Fruit fly (Drosophila melanogaster) whole organism, embryonic: ENCODE measurements around the gene Kpc1.
A peak's percentile ranks its signal among the peaks of the same experiment; 100 is the strongest.

Source experiments
- B-H2 ChIP-seq: fragments of 200-800 bp; sonication (Bioruptor generic); optimal IDR thresholded peaks from 2 replicates; lab custom pipeline; 2018; ENCODE audit warnings: missing biosample characterization, mild to moderate bottlenecking, missing genetic modification characterization
- Blimp-1 ChIP-seq: fragments of 200-800 bp; sonication (Bioruptor generic); optimal IDR thresholded peaks from 3 replicates; lab custom pipeline; 2018; ENCODE audit warnings: missing biosample characterization, missing genetic modification characterization, mild to moderate bottlenecking, moderate library complexity, missing genetic modification reagents
- Bteb2 ChIP-seq: fragments of 200-800 bp; sonication (Bioruptor generic); optimal IDR thresholded peaks from 2 replicates; lab custom pipeline; 2016; ENCODE audit warnings: missing biosample characterization, missing genetic modification characterization
- CG10209 ChIP-seq: fragments of 200-800 bp; sonication (Bioruptor generic); optimal IDR thresholded peaks from 3 replicates; lab custom pipeline; 2017; ENCODE audit warnings: missing biosample characterization, mild to moderate bottlenecking, missing genetic modification characterization, missing genetic modification reagents
- CG1024 ChIP-seq: fragments of 200-800 bp; sonication (Bioruptor generic); IDR thresholded peaks from 2 replicates; pipeline ENCODE4 v1.3.6; 2022; ENCODE audit warnings: missing biosample characterization, missing genetic modification characterization
- CG10274 ChIP-seq: fragments of 200-800 bp; sonication (Bioruptor generic); optimal IDR thresholded peaks from 3 replicates; lab custom pipeline; 2017; ENCODE audit warnings: missing biosample characterization, mild to moderate bottlenecking, missing genetic modification characterization
- CG10366 ChIP-seq: fragments of 200-800 bp; sonication (Bioruptor generic); IDR thresholded peaks from 2 replicates; pipeline ENCODE4 v1.3.6; 2022; ENCODE audit warnings: missing biosample characterization, missing genetic modification characterization
- CG10543 ChIP-seq: fragments of 200-800 bp; sonication (Bioruptor generic); optimal IDR thresholded peaks from 3 replicates; lab custom pipeline; 2017; ENCODE audit warnings: missing biosample characterization, mild to moderate bottlenecking, missing genetic modification characterization, moderate library complexity
- CG10565 ChIP-seq: fragments of 200-800 bp; sonication (Bioruptor generic); optimal IDR thresholded peaks from 3 replicates; lab custom pipeline; 2016; ENCODE audit warnings: missing biosample characterization, mild to moderate bottlenecking, missing genetic modification characterization
- CG10959 ChIP-seq: fragments of 200-800 bp; sonication (Bioruptor generic); IDR thresholded peaks from 2 replicates; pipeline ENCODE4 v1.3.6; 2022; ENCODE audit warnings: missing biosample characterization, missing genetic modification characterization
- CG12769 ChIP-seq: fragments of 200-800 bp; sonication (Bioruptor generic); optimal IDR thresholded peaks from 2 replicates; lab custom pipeline; 2019; ENCODE audit warnings: missing biosample characterization, mild to moderate bottlenecking, missing genetic modification characterization, moderate library complexity
- CG13624 ChIP-seq: fragments of 200-800 bp; sonication (Bioruptor generic); optimal IDR thresholded peaks from 2 replicates; lab custom pipeline; 2016; ENCODE audit warnings: missing biosample characterization, missing genetic modification characterization
- CG13894 ChIP-seq: fragments of 200-800 bp; sonication (Bioruptor generic); optimal IDR thresholded peaks from 3 replicates; lab custom pipeline; 2018; ENCODE audit warnings: missing biosample characterization, mild to moderate bottlenecking, missing genetic modification characterization, moderate library complexity
- CG14860 ChIP-seq: fragments of 200-800 bp; sonication (Bioruptor generic); IDR thresholded peaks from 3 replicates; pipeline ENCODE4 v1.3.6; 2022; ENCODE audit warnings: missing biosample characterization, missing genetic modification characterization; ENCODE audit not compliant: partially characterized antibody
- CG15269 ChIP-seq: fragments of 200-800 bp; sonication (Bioruptor generic); optimal IDR thresholded peaks from 2 replicates; lab custom pipeline; 2018; ENCODE audit warnings: missing biosample characterization, mild to moderate bottlenecking, missing genetic modification characterization, moderate library complexity
- CG15514 ChIP-seq: fragments of 200-800 bp; sonication (Bioruptor generic); optimal IDR thresholded peaks from 3 replicates; lab custom pipeline; 2017; ENCODE audit warnings: missing biosample characterization, missing genetic modification characterization, mild to moderate bottlenecking, moderate library complexity, missing genetic modification reagents
- CG17568 ChIP-seq: fragments of 200-800 bp; sonication (Bioruptor generic); optimal IDR thresholded peaks from 2 replicates; lab custom pipeline; 2018; ENCODE audit warnings: missing biosample characterization, mild to moderate bottlenecking, missing genetic modification characterization, moderate library complexity
- CG4424 ChIP-seq: fragments of 200-800 bp; sonication (Bioruptor generic); optimal IDR thresholded peaks from 3 replicates; lab custom pipeline; 2016; ENCODE audit warnings: missing biosample characterization, missing genetic modification characterization
- CG5245 ChIP-seq: fragments of 200-800 bp; sonication (Bioruptor generic); optimal IDR thresholded peaks from 3 replicates; lab custom pipeline; 2016; ENCODE audit warnings: missing biosample characterization, missing genetic modification characterization
- CG6272 ChIP-seq: fragments of 200-800 bp; sonication (Bioruptor generic); IDR thresholded peaks from 2 replicates; pipeline ENCODE4 v1.3.6; 2022; ENCODE audit warnings: missing biosample characterization, missing genetic modification characterization
- CG7372 ChIP-seq: fragments of 200-800 bp; sonication (Bioruptor generic); IDR thresholded peaks from 2 replicates; pipeline ENCODE4 v1.3.6; 2022; ENCODE audit warnings: missing biosample characterization, missing genetic modification characterization
- CG7987 ChIP-seq: fragments of 200-800 bp; sonication (Bioruptor generic); optimal IDR thresholded peaks from 2 replicates; lab custom pipeline; 2018; ENCODE audit warnings: missing biosample characterization, mild to moderate bottlenecking, missing genetic modification characterization, moderate library complexity
- CG9437 ChIP-seq: fragments of 200-800 bp; sonication (Bioruptor generic); optimal IDR thresholded peaks from 2 replicates; lab custom pipeline; 2018; ENCODE audit warnings: missing biosample characterization, mild to moderate bottlenecking, missing genetic modification characterization
- CG9727 ChIP-seq: fragments of 200-800 bp; sonication (Bioruptor generic); optimal IDR thresholded peaks from 3 replicates; lab custom pipeline; 2017; ENCODE audit warnings: missing biosample characterization, mild to moderate bottlenecking, missing genetic modification characterization
- Camta ChIP-seq: fragments of 200-800 bp; sonication (Bioruptor generic); optimal IDR thresholded peaks from 2 replicates; lab custom pipeline; 2016; ENCODE audit warnings: missing biosample characterization, missing genetic modification characterization
- Doc3 ChIP-seq: fragments of 200-800 bp; sonication (Bioruptor generic); IDR thresholded peaks from 3 replicates; pipeline ENCODE4 v1.3.6; 2022; ENCODE audit warnings: missing biosample characterization, missing genetic modification characterization; ENCODE audit not compliant: partially characterized antibody
- GATAe ChIP-seq: fragments of 200-800 bp; sonication (Bioruptor generic); conservative IDR thresholded peaks from 2 replicates; pipeline ENCODE4 v1.3.6; 2022; ENCODE audit warnings: missing biosample characterization, missing genetic modification characterization
- HLHmδ ChIP-seq: fragments of 200-800 bp; sonication (Bioruptor generic); optimal IDR thresholded peaks from 2 replicates; lab custom pipeline; 2018; ENCODE audit warnings: missing biosample characterization, mild to moderate bottlenecking, missing genetic modification characterization, moderate library complexity
- HmgD ChIP-seq: fragments of 200-800 bp; sonication (Bioruptor generic); optimal IDR thresholded peaks from 3 replicates; lab custom pipeline; 2016; ENCODE audit warnings: missing biosample characterization, missing genetic modification characterization
- Hr3 ChIP-seq: fragments of 200-800 bp; sonication (Bioruptor generic); optimal IDR thresholded peaks from 3 replicates; lab custom pipeline; 2016; ENCODE audit warnings: missing biosample characterization, missing genetic modification characterization
- Lpt ChIP-seq: fragments of >200 bp; optimal IDR thresholded peaks from 2 replicates; lab custom pipeline; 2018; ENCODE audit warnings: missing biosample characterization, missing genetic modification characterization
- Med ChIP-seq: fragments of 200-800 bp; sonication (Bioruptor generic); peaks from one replicate; lab custom pipeline; 2016; ENCODE audit warnings: missing biosample characterization, missing genetic modification characterization, mild to moderate bottlenecking, inconsistent platforms, moderate library complexity
- Nf-YA ChIP-seq: fragments of 200-800 bp; sonication (Bioruptor generic); IDR thresholded peaks from 2 replicates; pipeline ENCODE4 v1.3.6; 2022; ENCODE audit warnings: missing biosample characterization, missing genetic modification characterization
- Nf-YB ChIP-seq: fragments of 200-800 bp; sonication (Bioruptor generic); optimal IDR thresholded peaks from 3 replicates; lab custom pipeline; 2019; ENCODE audit warnings: missing biosample characterization, mild to moderate bottlenecking, missing genetic modification characterization, moderate library complexity
- Sin3A ChIP-seq: fragments of >200 bp; optimal IDR thresholded peaks from 2 replicates; lab custom pipeline; 2018
- Sox102F ChIP-seq: fragments of 200-800 bp; sonication (Bioruptor generic); optimal IDR thresholded peaks from 2 replicates; lab custom pipeline; 2018; ENCODE audit warnings: missing biosample characterization, mild to moderate bottlenecking, missing genetic modification characterization, moderate library complexity
- Vsx1 ChIP-seq: fragments of 200-800 bp; sonication (Bioruptor generic); optimal IDR thresholded peaks from 2 replicates; lab custom pipeline; 2017; ENCODE audit warnings: missing biosample characterization, mild to moderate bottlenecking, missing genetic modification characterization, missing genetic modification reagents
- ap ChIP-seq: fragments of 200-800 bp; sonication (Bioruptor generic); IDR thresholded peaks from 2 replicates; pipeline ENCODE4 v1.3.6; 2022; ENCODE audit warnings: missing biosample characterization, missing genetic modification characterization
- bcd ChIP-seq: fragments of 200-800 bp; sonication (Bioruptor generic); optimal IDR thresholded peaks from 2 replicates; lab custom pipeline; 2017; ENCODE audit warnings: missing biosample characterization, mild to moderate bottlenecking, missing genetic modification characterization
- cg ChIP-seq: fragments of 200-800 bp; sonication (Bioruptor generic); optimal IDR thresholded peaks from 3 replicates; lab custom pipeline; 2019; ENCODE audit warnings: missing biosample characterization, mild to moderate bottlenecking, missing genetic modification characterization, moderate library complexity
- ftz-f1 ChIP-seq: fragments of 200-800 bp; sonication (Bioruptor generic); optimal IDR thresholded peaks from 2 replicates; lab custom pipeline; 2016; ENCODE audit warnings: missing biosample characterization, missing genetic modification characterization
- gfzf ChIP-seq: fragments of 200-800 bp; sonication (Bioruptor generic); optimal IDR thresholded peaks from 2 replicates; lab custom pipeline; 2016; ENCODE audit warnings: missing biosample characterization, mild to moderate bottlenecking, missing genetic modification characterization, moderate library complexity
- hth ChIP-seq: fragments of >200 bp; optimal IDR thresholded peaks from 2 replicates; lab custom pipeline; 2017; ENCODE audit warnings: inconsistent platforms
- pfk ChIP-seq: fragments of 200-800 bp; sonication (Bioruptor generic); optimal IDR thresholded peaks from 2 replicates; lab custom pipeline; 2018; ENCODE audit warnings: missing biosample characterization, mild to moderate bottlenecking, missing genetic modification characterization, moderate library complexity
- psq ChIP-seq: fragments of 200-800 bp; sonication (Bioruptor generic); optimal IDR thresholded peaks from 2 replicates; lab custom pipeline; 2017; ENCODE audit warnings: missing biosample characterization, missing genetic modification characterization
- schlank ChIP-seq: fragments of 200-800 bp; sonication (Bioruptor generic); optimal IDR thresholded peaks from 2 replicates; lab custom pipeline; 2018; ENCODE audit warnings: missing biosample characterization, mild to moderate bottlenecking, missing genetic modification characterization
- sisA ChIP-seq: fragments of 200-800 bp; sonication (Bioruptor generic); IDR thresholded peaks from 2 replicates; pipeline ENCODE4 v1.3.6; 2022; ENCODE audit warnings: missing biosample characterization, missing genetic modification characterization
- slbo ChIP-seq: fragments of 200-800 bp; sonication (Bioruptor generic); IDR thresholded peaks from 2 replicates; pipeline ENCODE4 v1.3.6; 2022; ENCODE audit warnings: missing biosample characterization, missing genetic modification characterization
- sob ChIP-seq: fragments of 200-800 bp; sonication (Bioruptor generic); IDR thresholded peaks from 2 replicates; pipeline ENCODE4 v1.3.6; 2022; ENCODE audit warnings: missing biosample characterization, missing genetic modification characterization
- zfh2 ChIP-seq: fragments of 200-800 bp; sonication (Bioruptor generic); optimal IDR thresholded peaks from 2 replicates; lab custom pipeline; 2016; ENCODE audit warnings: missing biosample characterization, missing genetic modification characterization

The Kpc1 gene

DNA sequence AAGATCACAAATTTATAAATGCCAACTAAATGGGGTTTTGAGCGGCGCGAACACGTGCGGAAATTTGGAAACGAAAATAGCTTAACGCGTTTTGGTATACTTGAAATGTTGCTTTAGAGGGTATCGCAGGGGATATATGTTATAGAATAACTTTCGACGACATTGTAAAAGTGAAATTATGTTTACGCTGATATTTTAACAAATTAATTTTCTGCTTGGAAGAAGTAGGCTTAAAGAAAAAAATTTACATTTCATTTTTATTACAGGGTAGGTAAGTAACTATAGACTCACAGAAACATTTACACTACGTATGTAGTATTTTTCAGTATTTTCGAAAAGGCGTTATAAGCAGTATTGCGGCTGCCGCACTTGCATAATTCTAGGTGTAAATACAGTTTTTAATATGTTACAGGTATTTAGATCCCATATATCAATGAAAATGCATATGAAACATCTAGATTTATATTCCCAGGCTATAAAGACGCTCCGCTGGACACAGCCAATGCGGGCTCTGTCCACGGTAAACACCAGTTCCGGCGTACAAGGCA is 33.4 kb upstream of the Kpc1 start, which contains the start of the genes Art3 and mRpS10 (continued):
- TF ChIP-seq sisA (GFP tag; lab: Robert Waterston, UW) (peak; percentile 100), CG10366 (GFP tag; lab: Robert Waterston, UW) (peak; percentile 100), CG7372 (peak; percentile 100), CG10959 (GFP tag; lab: Robert Waterston, UW) (peak; percentile 100), CG13624 (GFP tag; lab: Kevin White, UChicago) (peak; percentile 100), gfzf (GFP tag; lab: Kevin White, UChicago) (peak; percentile 89), CG15514 (peak; percentile 96), CG10565 (GFP tag; lab: Kevin White, UChicago) (peak; percentile 99), Med (peak; percentile 100), Doc3 (no peak), Nf-YB (peak; percentile 94), Sox102F (GFP tag; lab: Kevin White, UChicago) (peak; percentile 100), CG17568 (GFP tag; lab: Kevin White, UChicago) (no peak), CG6272 (peak; percentile 100), CG10543 (GFP tag; lab: Kevin White, UChicago) (peak; percentile 100), Lpt (GFP tag; lab: Kevin White, UChicago) (no peak), HmgD (GFP tag; lab: Kevin White, UChicago) (peak; percentile 99), slbo (peak; percentile 100), CG10274 (GFP tag; lab: Kevin White, UChicago) (peak; percentile 96), Sin3A (peak; percentile 20), ftz-f1 (GFP tag; lab: Kevin White, UChicago) (peak; percentile 94), CG13894 (tag; lab: Kevin White, UChicago) (peak; percentile 100), ap (GFP tag; lab: Robert Waterston, UW) (peak; percentile 100), Bteb2 (GFP tag; lab: Kevin White, UChicago) (peak; percentile 100), CG1024 (GFP tag; lab: Robert Waterston, UW) (peak; percentile 99), hth (no peak), B-H2 (GFP tag; lab: Kevin White, UChicago) (peak; percentile 100), CG9727 (GFP tag; lab: Kevin White, UChicago) (peak; percentile 100), schlank (peak; percentile 100), CG4424 (GFP tag; lab: Kevin White, UChicago) (peak; percentile 100), sob (peak; percentile 100), CG14860 (GFP tag; lab: Robert Waterston, UW) (no peak), HLHmδ (no peak), pfk (GFP tag; lab: Kevin White, UChicago) (peak; percentile 84), CG12769 (tag; lab: Kevin White, UChicago) (peak; percentile 100), CG9437 (GFP tag; lab: Kevin White, UChicago) (peak; percentile 98), CG5245 (GFP tag; lab: Kevin White, UChicago) (peak; percentile 100), GATAe (GFP tag; lab: Robert Waterston, UW) (peak; percentile 100), Hr3 (GFP tag; lab: Kevin White, UChicago) (peak; percentile 100), zfh2 (GFP tag; lab: Kevin White, UChicago) (peak; percentile 100), Vsx1 (GFP tag; lab: Kevin White, UChicago) (peak; percentile 99), bcd (peak; percentile 100), Blimp-1 (peak; percentile 99), Nf-YA (GFP tag; lab: Robert Waterston, UW) (peak; percentile 100), CG10209 (GFP tag; lab: Kevin White, UChicago) (peak; percentile 100), Camta (GFP tag; lab: Kevin White, UChicago) (peak; percentile 100), cg (GFP tag; lab: Kevin White, UChicago) (peak; percentile 7), psq (GFP tag; lab: Kevin White, UChicago) (peak; percentile 99), CG7987 (GFP tag; lab: Kevin White, UChicago) (peak; percentile 99), CG15269 (tag; lab: Kevin White, UChicago) (peak; percentile 100)
